Fruit fly (Drosophila melanogaster): ENCODE data around the gene CG4073.

The CG4073 gene

DNA sequence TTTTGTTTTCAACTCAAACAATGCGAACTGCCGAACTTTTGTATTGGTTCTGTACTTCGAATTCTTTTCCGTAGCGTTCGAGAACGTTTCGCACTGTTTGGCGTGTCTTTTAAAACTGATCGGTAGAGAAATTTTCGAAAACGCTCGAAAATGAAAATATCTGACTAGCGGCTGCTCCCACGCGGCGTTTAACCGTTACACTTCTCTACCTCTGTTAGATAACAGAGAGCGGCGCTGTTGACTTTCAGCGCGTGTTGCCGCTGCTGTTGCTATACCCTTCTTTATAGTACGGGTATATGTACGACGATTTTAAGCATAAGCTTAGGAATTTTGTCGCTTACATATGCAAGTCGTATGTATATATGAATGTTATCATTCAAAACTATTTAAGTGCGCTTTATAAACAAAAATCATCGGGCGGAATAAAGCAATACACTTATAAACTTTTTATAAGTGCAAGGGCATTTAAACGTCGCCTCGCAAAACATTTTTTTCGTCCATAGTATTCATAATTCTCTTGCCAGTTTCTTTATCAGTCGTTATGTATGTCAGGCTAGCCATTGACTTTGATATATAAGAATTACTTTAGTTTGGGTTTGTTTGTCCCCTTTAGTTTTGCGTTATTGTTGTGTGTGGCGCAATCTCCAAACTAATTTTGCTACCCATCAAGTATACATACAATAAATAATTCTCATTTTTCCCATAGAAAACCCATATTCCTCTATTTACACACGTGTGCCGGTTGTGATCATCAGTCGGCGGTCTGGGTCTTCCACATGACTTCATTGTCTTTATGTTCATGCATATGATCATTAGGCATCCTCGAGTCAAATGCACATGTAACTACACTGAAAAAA lies 33.5 kb upstream of the CG4073 start, which contains the start of gene Phyhd1 (continued):
- TF ChIP-seq Dll (GFP tag; IDR thresholded peaks at IDR 0.05; ENCODE audit: partially characterized antibody) = no peak
- TF ChIP-seq CG11085 (GFP tag; IDR thresholded peaks at IDR 0.05) = peak; percentile 82
- TF ChIP-seq zfh2 (GFP tag; optimal IDR thresholded peaks at IDR 0.05) = peak; percentile 95
- TF ChIP-seq BEAF-32 (GFP tag; optimal IDR thresholded peaks at IDR 0.05) = no peak
- peak; percentile 88 for TF ChIP-seq B-H1 (GFP tag; IDR thresholded peaks at IDR 0.05)
- TF ChIP-seq CG3726 (GFP tag; IDR thresholded peaks at IDR 0.05) = peak; percentile 89
- peak; percentile 59 to 97 for TF ChIP-seq bsh (GFP tag; optimal IDR thresholded peaks at IDR 0.05)
- peak; percentile 2 for TF ChIP-seq bigmax (GFP tag; optimal IDR thresholded peaks at IDR 0.05)
- peak; percentile 97 for TF ChIP-seq CG1603 (tag; optimal IDR thresholded peaks at IDR 0.05)
- TF ChIP-seq CG15479 (GFP tag; optimal IDR thresholded peaks at IDR 0.05) = no peak
- TF ChIP-seq CG15696 (tag; optimal IDR thresholded peaks at IDR 0.05) = peak; percentile 89
- peak; percentile 48 for TF ChIP-seq MESR4 (GFP tag; optimal IDR thresholded peaks at IDR 0.05)
- peak; percentile 89 for TF ChIP-seq CG6813 (GFP tag; optimal IDR thresholded peaks at IDR 0.05)
- peak in 1 of 3 experiments; percentile 91 for TF ChIP-seq lola (GFP tag; optimal IDR thresholded peaks at IDR 0.05)
- peak; percentile 93 for TF ChIP-seq CG12744 (GFP tag; optimal IDR thresholded peaks at IDR 0.05)
- no peak for TF ChIP-seq Trl (optimal IDR thresholded peaks at IDR 0.05)
- peak; percentile 93 for TF ChIP-seq Trl (GFP tag; optimal IDR thresholded peaks at IDR 0.05)
- peak; percentile 94 for TF ChIP-seq CG31388 (GFP tag; optimal IDR thresholded peaks at IDR 0.05)
- TF ChIP-seq prd (optimal IDR thresholded peaks at IDR 0.05) = no peak
- peak; percentile 96 for TF ChIP-seq prd (GFP tag; IDR thresholded peaks at IDR 0.05)
- peak; percentile 70 for TF ChIP-seq CG3838 (GFP tag; optimal IDR thresholded peaks at IDR 0.05)
- no peak for TF ChIP-seq fd102C (GFP tag; optimal IDR thresholded peaks at IDR 0.05)
- TF ChIP-seq CG31224 (GFP tag; IDR thresholded peaks at IDR 0.05) = peak; percentile 90
- peak; percentile 85 for TF ChIP-seq CG6854 (GFP tag; optimal IDR thresholded peaks at IDR 0.05)
- no peak for TF ChIP-seq inv (GFP tag; IDR thresholded peaks at IDR 0.05; ENCODE audit: partially characterized antibody)
- peak; percentile 97 for TF ChIP-seq lmd (GFP tag; IDR thresholded peaks at IDR 0.05)
- peak; percentile 87 for TF ChIP-seq CG10267 (tag; optimal IDR thresholded peaks at IDR 0.05)
- peak; percentile 87 for TF ChIP-seq sens-2 (GFP tag; IDR thresholded peaks at IDR 0.05)
- peak; percentile 81; the same call in 2 of the 3 replicates for TF ChIP-seq CG6175 (GFP tag; IDR thresholded peaks at IDR 0.05)
- TF ChIP-seq al (GFP tag; IDR thresholded peaks at IDR 0.05) = peak; percentile 87
- TF ChIP-seq Dip3 (GFP tag; optimal IDR thresholded peaks at IDR 0.05) = peak; percentile 95
- peak; percentile 95 for TF ChIP-seq CG10209 (GFP tag; optimal IDR thresholded peaks at IDR 0.05)
- peak; percentile 90 for TF ChIP-seq CG17568 (GFP tag; optimal IDR thresholded peaks at IDR 0.05)
- TF ChIP-seq dmrt99B (tag; optimal IDR thresholded peaks at IDR 0.05) = peak; percentile 95
- peak; percentile 89 for TF ChIP-seq CG2202 (tag; optimal IDR thresholded peaks at IDR 0.05)
- TF ChIP-seq YL-1 (GFP tag; optimal IDR thresholded peaks at IDR 0.05) = peak; percentile 46
- TF ChIP-seq CG9876 (GFP tag; optimal IDR thresholded peaks at IDR 0.05) = peak; percentile 87
- peak; percentile 94 for TF ChIP-seq dmrt11E (tag; optimal IDR thresholded peaks at IDR 0.05)
- TF ChIP-seq Fer2 (tag; optimal IDR thresholded peaks at IDR 0.05) = peak; percentile 79
- peak; percentile 97 for TF ChIP-seq HLH3B (GFP tag; IDR thresholded peaks at IDR 0.05)
- TF ChIP-seq crc (GFP tag; optimal IDR thresholded peaks at IDR 0.05) = peak; percentile 87
- TF ChIP-seq CG3995 (GFP tag; optimal IDR thresholded peaks at IDR 0.05) = peak; percentile 67
- TF ChIP-seq pan (optimal IDR thresholded peaks at IDR 0.05) = no peak
- TF ChIP-seq pan (GFP tag; optimal IDR thresholded peaks at IDR 0.05 in 1 of 2, IDR thresholded peaks at IDR 0.05 in 1 of 2) = peak in 1 of 2 experiments; percentile 96
- TF ChIP-seq CG11696 (GFP tag; IDR thresholded peaks at IDR 0.05) = peak; percentile 82
- peak; percentile 94 for TF ChIP-seq CG18262 (tag; optimal IDR thresholded peaks at IDR 0.05)
- TF ChIP-seq Camta (GFP tag; optimal IDR thresholded peaks at IDR 0.05) = peak; percentile 89
- TF ChIP-seq CG10366 (GFP tag; IDR thresholded peaks at IDR 0.05) = peak; percentile 93
- TF ChIP-seq CG10462 (GFP tag; optimal IDR thresholded peaks at IDR 0.05) = peak; percentile 88
